Fruit fly (Drosophila melanogaster) whole organism, embryonic: ENCODE results near the gene Lst8.
A peak's percentile ranks its signal among the peaks of the same experiment; 100 is the strongest.

ENCODE experiments used
- CG2875 ChIP-seq: fragments of 200-800 bp; sonication (Bioruptor generic); optimal IDR thresholded peaks from 2 replicates; lab custom pipeline; 2017; ENCODE audit warnings: missing biosample characterization, mild to moderate bottlenecking, missing genetic modification characterization, missing genetic modification reagents

Lst8 gene

dm6 chrX:9554346-9554808, 51.4 kb downstream of the Lst8 start, which contains the start of gene RpS28b (continued):
- peak; percentile 90 for TF ChIP-seq CG2875
